Worm (Caenorhabditis elegans) whole organism, late embryonic: ENCODE data around the gene F13A2.9.

Experiments used
- ama-1 ChIP-seq: fragments of 150-350 bp; optimal IDR thresholded peaks from 2 replicates; lab custom pipeline; 2014
- ceh-18 ChIP-seq: sonication (generic microtip); optimal IDR thresholded peaks from 2 replicates; lab custom pipeline; 2016; ENCODE audit warnings: missing genetic modification characterization, missing compliant biosample characterization
- dmd-4 ChIP-seq: sonication (generic microtip); optimal IDR thresholded peaks from 2 replicates; lab custom pipeline; 2016; ENCODE audit warnings: borderline replicate concordance, missing genetic modification characterization, missing compliant biosample characterization
- elt-2 ChIP-seq: sonication (generic microtip); optimal IDR thresholded peaks from 2 replicates; lab custom pipeline; 2016; ENCODE audit warnings: missing genetic modification reagents, missing genetic modification characterization, missing compliant biosample characterization
- fax-1 ChIP-seq: sonication (generic microtip); optimal IDR thresholded peaks from 2 replicates; lab custom pipeline; 2016; ENCODE audit warnings: missing genotype, missing genetic modification characterization, missing compliant biosample characterization
- fkh-10 ChIP-seq: fragments of 150-350 bp; optimal IDR thresholded peaks from 2 replicates; lab custom pipeline; 2014; ENCODE audit warnings: missing biosample characterization, missing genetic modification reagents, missing genetic modification characterization
- gmeb-2 ChIP-seq: sonication (generic microtip); optimal IDR thresholded peaks from 2 replicates; lab custom pipeline; 2016; ENCODE audit warnings: missing genetic modification characterization, inconsistent platforms, missing compliant biosample characterization
- nhr-232 ChIP-seq: sonication (generic microtip); optimal IDR thresholded peaks from 2 replicates; lab custom pipeline; 2016; ENCODE audit warnings: missing genetic modification characterization, missing compliant biosample characterization
- pag-3 ChIP-seq: sonication (generic microtip); optimal IDR thresholded peaks from 2 replicates; lab custom pipeline; 2016; ENCODE audit warnings: missing compliant biosample characterization, missing genetic modification characterization, borderline replicate concordance
- pha-2 ChIP-seq: sonication (generic microtip); optimal IDR thresholded peaks from 2 replicates; lab custom pipeline; 2017; ENCODE audit warnings: mild to moderate bottlenecking, missing genetic modification characterization, missing compliant biosample characterization
- zip-5 ChIP-seq: sonication (generic microtip); optimal IDR thresholded peaks from 2 replicates; lab custom pipeline; 2016; ENCODE audit warnings: missing genetic modification characterization, missing compliant biosample characterization

DNA sequence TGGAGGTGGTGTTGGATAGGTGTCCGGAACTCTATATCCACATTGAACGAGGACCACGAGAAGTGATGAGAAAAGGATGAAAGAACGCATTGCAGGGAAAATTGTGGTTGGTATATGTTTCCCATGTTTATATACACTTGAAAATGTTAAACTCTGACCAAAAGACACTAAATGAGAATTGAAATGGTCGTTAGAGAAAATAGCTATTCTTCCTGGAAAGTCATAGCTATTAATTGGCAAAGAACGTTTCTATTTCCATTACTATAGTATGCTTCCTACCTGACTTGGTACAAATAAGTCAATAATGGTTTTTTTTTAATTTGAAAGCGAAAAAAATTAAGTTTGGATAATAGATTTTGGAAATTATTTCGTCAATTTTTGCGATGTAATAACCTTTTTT lies 29.4 kb upstream of the F13A2.9 start, which contains the start of gene Y47D7A.18:
- no peak for TF ChIP-seq fkh-10 (GFP tag; lab: Kevin White, UChicago)
- TF ChIP-seq elt-2: no peak
- no peak for TF ChIP-seq fax-1
- no peak for TF ChIP-seq gmeb-2 (tag; lab: Kevin White, UChicago)
- TF ChIP-seq pha-2: no peak
- TF ChIP-seq ama-1: no peak
- TF ChIP-seq nhr-232 (tag; lab: Kevin White, UChicago): no peak
- no peak for TF ChIP-seq dmd-4 (tag; lab: Kevin White, UChicago)
- no peak for TF ChIP-seq pag-3 (tag; lab: Kevin White, UChicago)
- no peak for TF ChIP-seq ceh-18 (tag; lab: Kevin White, UChicago)
- no peak for TF ChIP-seq zip-5
